Fruit fly (Drosophila melanogaster): ENCODE data around the gene CG4080.
A peak's percentile ranks its signal among the peaks of the same experiment; 100 is the strongest.

Gene CG4080

DNA sequence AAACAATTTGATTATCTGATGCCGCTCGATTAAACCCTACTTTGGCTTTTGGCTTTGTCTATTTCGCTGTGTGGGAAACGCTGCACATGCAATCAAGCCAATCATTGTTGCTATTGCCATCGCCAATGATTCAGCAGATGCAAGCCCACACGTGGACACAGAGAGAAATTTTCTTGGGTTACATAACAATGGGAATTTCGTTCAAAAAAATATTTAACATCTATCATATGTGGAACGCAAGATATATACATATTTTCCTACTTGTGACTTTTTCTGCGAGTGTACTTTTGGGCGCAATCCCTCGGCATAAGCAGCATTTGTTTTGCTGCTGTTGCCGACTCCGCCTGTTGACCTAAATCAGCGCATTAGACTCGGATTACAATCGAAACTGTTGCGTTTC, 20.3 kb upstream of the CG4080 start:
- TF ChIP-seq Sin3A (optimal IDR thresholded peaks at IDR 0.05) (no peak), Hand (GFP tag; optimal IDR thresholded peaks at IDR 0.05) (no peak), br (optimal IDR thresholded peaks at IDR 0.05) (no peak), disco-r (GFP tag; optimal IDR thresholded peaks at IDR 0.05) (no peak), CG34422 (GFP tag; IDR thresholded peaks at IDR 0.05) (0 out of 3 replicates have a peak, but pooled peaks have one; percentile 26), CG2199 (GFP tag; IDR thresholded peaks at IDR 0.05) (0 out of 3 replicates have a peak, but pooled peaks have one; percentile 33), CG31388 (GFP tag; optimal IDR thresholded peaks at IDR 0.05) (no peak), CG17328 (GFP tag; IDR thresholded peaks at IDR 0.05) (0 out of 2 replicates have a peak, but pooled peaks have one; percentile 33), chm (GFP tag; IDR thresholded peaks at IDR 0.05) (0 out of 2 replicates have a peak, but pooled peaks have one; percentile 16), Drgx (GFP tag; IDR thresholded peaks at IDR 0.05) (peak; percentile 83), ap (GFP tag; IDR thresholded peaks at IDR 0.05) (0 out of 2 replicates have a peak, but pooled peaks have one; percentile 35), ci (GFP tag; IDR thresholded peaks at IDR 0.05) (peak; percentile 65; the same call in 2 of the 3 replicates), prd (optimal IDR thresholded peaks at IDR 0.05) (no peak), prd (GFP tag; IDR thresholded peaks at IDR 0.05) (peak; percentile 33; the same call in 1 of the 3 replicates), hkb (optimal IDR thresholded peaks at IDR 0.05) (no peak), hkb (GFP tag; IDR thresholded peaks at IDR 0.05) (0 out of 2 replicates have a peak, but pooled peaks have one; percentile 21), dmrt11E (tag; optimal IDR thresholded peaks at IDR 0.05) (no peak), sens-2 (GFP tag; IDR thresholded peaks at IDR 0.05) (0 out of 2 replicates have a peak, but pooled peaks have one; percentile 4), CG10366 (GFP tag; IDR thresholded peaks at IDR 0.05) (peak; percentile 54), pan (optimal IDR thresholded peaks at IDR 0.05) (no peak), pan (GFP tag; optimal IDR thresholded peaks at IDR 0.05 in 1 of 2, IDR thresholded peaks at IDR 0.05 in 1 of 2) (peak in 1 of 2 experiments; percentile 64), HLH4C (GFP tag; IDR thresholded peaks at IDR 0.05; ENCODE audit: partially characterized antibody) (no peak), CkIIα-i1 (GFP tag; IDR thresholded peaks at IDR 0.05) (no peak), row (GFP tag; IDR thresholded peaks at IDR 0.05) (0 out of 3 replicates have a peak, but pooled peaks have one; percentile 23), mld (GFP tag; IDR thresholded peaks at IDR 0.05; ENCODE audit: partially characterized antibody) (no peak), Med (GFP tag) (peak; percentile 47), ase (GFP tag; IDR thresholded peaks at IDR 0.05) (0 out of 3 replicates have a peak, but pooled peaks have one; percentile 10), sisA (GFP tag; IDR thresholded peaks at IDR 0.05) (peak; percentile 32; the same call in 1 of the 2 replicates), CG5953 (GFP tag; IDR thresholded peaks at IDR 0.05) (0 out of 2 replicates have a peak, but pooled peaks have one; percentile 50), klu (GFP tag; IDR thresholded peaks at IDR 0.05) (0 out of 2 replicates have a peak, but pooled peaks have one; percentile 28), lmd (GFP tag; IDR thresholded peaks at IDR 0.05) (peak; percentile 11; the same call in 1 of the 2 replicates), sr (GFP tag; IDR thresholded peaks at IDR 0.05) (0 out of 3 replicates have a peak, but pooled peaks have one; percentile 25), ranshi (GFP tag; IDR thresholded peaks at IDR 0.05) (0 out of 2 replicates have a peak, but pooled peaks have one; percentile 16), HLH3B (GFP tag; IDR thresholded peaks at IDR 0.05) (0 out of 2 replicates have a peak, but pooled peaks have one; percentile 6), zfh1 (GFP tag; IDR thresholded peaks at IDR 0.05) (0 out of 3 replicates have a peak, but pooled peaks have one; percentile 24), Ptx1 (GFP tag; IDR thresholded peaks at IDR 0.05) (0 out of 2 replicates have a peak, but pooled peaks have one; percentile 20), ttk (GFP tag; IDR thresholded peaks at IDR 0.05) (0 out of 2 replicates have a peak, but pooled peaks have one; percentile 5), CG6791 (GFP tag; IDR thresholded peaks at IDR 0.05; ENCODE audit: partially characterized antibody) (no peak), CG14441 (GFP tag; IDR thresholded peaks at IDR 0.05) (peak; percentile 40), vvl (GFP tag; IDR thresholded peaks at IDR 0.05) (peak; percentile 46; the same call in 1 of the 2 replicates), CG32532 (GFP tag; IDR thresholded peaks at IDR 0.05) (0 out of 2 replicates have a peak, but pooled peaks have one; percentile 9), Tbp (GFP tag; optimal IDR thresholded peaks at IDR 0.05) (no peak), Pdp1 (GFP tag; optimal IDR thresholded peaks at IDR 0.05) (peak in 1 of 2 experiments; percentile 71), az2 (GFP tag; optimal IDR thresholded peaks at IDR 0.05) (no peak), Sox102F (GFP tag; optimal IDR thresholded peaks at IDR 0.05) (peak; percentile 25), Xrp1 (GFP tag; IDR thresholded peaks at IDR 0.05) (peak; percentile 14; the same call in 1 of the 2 replicates), Awh (GFP tag; IDR thresholded peaks at IDR 0.05) (peak; percentile 56; the same call in 1 of the 2 replicates), CG11695 (GFP tag; IDR thresholded peaks at IDR 0.05) (peak; percentile 40; the same call in 1 of the 3 replicates), Gug (GFP tag; IDR thresholded peaks at IDR 0.05) (no peak), Optix (GFP tag; IDR thresholded peaks at IDR 0.05) (0 out of 3 replicates have a peak, but pooled peaks have one; percentile 33)

Data from whole organism, embryonic.